Fruit fly (Drosophila melanogaster) whole organism, embryonic: ENCODE data around the gene Polr2I.

Experiments
- Adf1 ChIP-seq: fragments of 200-800 bp; sonication (Bioruptor generic); IDR thresholded peaks from 2 replicates; pipeline ENCODE4 v1.3.6; 2022; ENCODE audit warnings: missing biosample characterization, missing genetic modification characterization
- CG10321 ChIP-seq: fragments of 200-800 bp; sonication (Bioruptor generic); IDR thresholded peaks from 2 replicates; pipeline ENCODE4 v1.3.6; 2022; ENCODE audit warnings: missing biosample characterization, missing genetic modification characterization
- CG11504 ChIP-seq: fragments of 200-800 bp; sonication (Bioruptor generic); optimal IDR thresholded peaks from 3 replicates; lab custom pipeline; 2019; ENCODE audit warnings: missing biosample characterization, mild to moderate bottlenecking, missing genetic modification characterization, moderate library complexity
- CG13287 ChIP-seq: fragments of 200-800 bp; sonication (Bioruptor generic); IDR thresholded peaks from 2 replicates; pipeline ENCODE4 v1.3.6; 2022; ENCODE audit warnings: missing biosample characterization, missing genetic modification characterization; ENCODE audit not compliant: partially characterized antibody
- CG14710 ChIP-seq: fragments of 200-800 bp; sonication (Bioruptor generic); optimal IDR thresholded peaks from 3 replicates; lab custom pipeline; 2019; ENCODE audit warnings: missing biosample characterization, mild to moderate bottlenecking, missing genetic modification characterization, moderate library complexity
- CG15011 ChIP-seq: fragments of 200-800 bp; sonication (Bioruptor generic); optimal IDR thresholded peaks from 3 replicates; lab custom pipeline; 2018; ENCODE audit warnings: missing biosample characterization, mild to moderate bottlenecking, missing genetic modification characterization
- CG2120 ChIP-seq: fragments of 200-800 bp; sonication (Bioruptor generic); optimal IDR thresholded peaks from 3 replicates; lab custom pipeline; 2016; ENCODE audit warnings: missing biosample characterization, missing genetic modification characterization
- CG30403 ChIP-seq: fragments of 200-800 bp; sonication (Bioruptor generic); optimal IDR thresholded peaks from 3 replicates; lab custom pipeline; 2016; ENCODE audit warnings: missing biosample characterization, missing genetic modification characterization
- CG3847 ChIP-seq: fragments of 200-800 bp; sonication (Bioruptor generic); IDR thresholded peaks from 2 replicates; pipeline ENCODE4 v1.3.6; 2022; ENCODE audit warnings: missing biosample characterization, missing genetic modification characterization
- CG4854 ChIP-seq: fragments of 200-800 bp; sonication (Bioruptor generic); optimal IDR thresholded peaks from 2 replicates; lab custom pipeline; 2016; ENCODE audit warnings: missing biosample characterization, missing genetic modification characterization, inconsistent platforms
- CG6654 ChIP-seq: fragments of 200-800 bp; sonication (Bioruptor generic); optimal IDR thresholded peaks from 2 replicates; lab custom pipeline; 2017; ENCODE audit warnings: missing biosample characterization, mild to moderate bottlenecking, missing genetic modification characterization
- CG6689 ChIP-seq: fragments of 200-800 bp; sonication (Bioruptor generic); IDR thresholded peaks from 2 replicates; pipeline ENCODE4 v1.3.6; 2022; ENCODE audit warnings: missing biosample characterization, missing genetic modification characterization
- CoRest ChIP-seq: fragments of 200-800 bp; sonication (Bioruptor generic); optimal IDR thresholded peaks from 3 replicates; lab custom pipeline; 2018; ENCODE audit warnings: missing biosample characterization, mild to moderate bottlenecking, missing genetic modification characterization, moderate library complexity
- Deaf1 ChIP-seq: fragments of 200-800 bp; optimal IDR thresholded peaks from 3 replicates; lab custom pipeline; 2019; ENCODE audit warnings: missing biosample characterization, mild to moderate bottlenecking, missing genetic modification characterization, moderate library complexity
- E2f2 ChIP-seq: fragments of 200-800 bp; sonication (Bioruptor generic); IDR thresholded peaks from 2 replicates; pipeline ENCODE4 v1.3.6; 2022; ENCODE audit warnings: missing biosample characterization, missing genetic modification characterization
- Fer1 ChIP-seq: fragments of 200-800 bp; sonication (Bioruptor generic); optimal IDR thresholded peaks from 2 replicates; lab custom pipeline; 2017; ENCODE audit warnings: missing biosample characterization, mild to moderate bottlenecking, missing genetic modification characterization
- Med ChIP-seq: fragments of 200-800 bp; sonication (Bioruptor generic); peaks from one replicate; lab custom pipeline; 2016; ENCODE audit warnings: missing biosample characterization, missing genetic modification characterization, mild to moderate bottlenecking, inconsistent platforms, moderate library complexity
- Nf-YB ChIP-seq: fragments of 200-800 bp; sonication (Bioruptor generic); optimal IDR thresholded peaks from 3 replicates; lab custom pipeline; 2019; ENCODE audit warnings: missing biosample characterization, mild to moderate bottlenecking, missing genetic modification characterization, moderate library complexity
- Nf-YC ChIP-seq: fragments of 200-800 bp; optimal IDR thresholded peaks from 3 replicates; lab custom pipeline; 2019; ENCODE audit warnings: missing biosample characterization, mild to moderate bottlenecking, missing genetic modification characterization, moderate library complexity
- Sox100B ChIP-seq: fragments of 200-800 bp; sonication (Bioruptor generic); optimal IDR thresholded peaks from 3 replicates; lab custom pipeline; 2018; ENCODE audit warnings: missing biosample characterization, mild to moderate bottlenecking, missing genetic modification characterization
- TFAM ChIP-seq: fragments of 200-800 bp; sonication (Bioruptor generic); optimal IDR thresholded peaks from 2 replicates; lab custom pipeline; 2017; ENCODE audit warnings: missing biosample characterization, missing genetic modification characterization, inconsistent platforms
- ara ChIP-seq: fragments of 200-800 bp; sonication (Bioruptor generic); IDR thresholded peaks from 2 replicates; pipeline ENCODE4 v1.3.6; 2022; ENCODE audit warnings: missing biosample characterization, missing genetic modification characterization
- crp ChIP-seq, 2 experiments: fragments of 200-800 bp; sonication (Bioruptor generic); optimal IDR thresholded peaks; 2 replicates in 1 of 2; 3 replicates in 1 of 2; lab custom pipeline; 2017; ENCODE audit warnings: missing biosample characterization in 2 of 2, missing genetic modification characterization in 2 of 2, mild to moderate bottlenecking in 1 of 2, moderate library complexity in 1 of 2
- fd96Cb ChIP-seq: fragments of 200-800 bp; sonication (Bioruptor generic); optimal IDR thresholded peaks from 2 replicates; lab custom pipeline; 2018; ENCODE audit warnings: missing biosample characterization, mild to moderate bottlenecking, missing genetic modification characterization, moderate library complexity
- gt ChIP-seq: fragments of 200-800 bp; sonication (Bioruptor generic); IDR thresholded peaks from 2 replicates; pipeline ENCODE4 v1.3.6; 2022; ENCODE audit warnings: missing biosample characterization, missing genetic modification characterization
- lilli ChIP-seq: fragments of 200-800 bp; sonication (Bioruptor generic); optimal IDR thresholded peaks from 3 replicates; lab custom pipeline; 2016; ENCODE audit warnings: missing biosample characterization, missing genetic modification characterization
- lmd ChIP-seq: fragments of 200-800 bp; sonication (Bioruptor generic); IDR thresholded peaks from 2 replicates; pipeline ENCODE4 v1.3.6; 2022; ENCODE audit warnings: missing biosample characterization, missing genetic modification characterization
- lov ChIP-seq, 2 experiments: fragments of 200-800 bp in 1 of 2; fragments of >200 bp in 1 of 2; sonication (Bioruptor generic) in 1 of 2; IDR thresholded peaks in 1 of 2; optimal IDR thresholded peaks in 1 of 2; 2 replicates in 1 of 2; 3 replicates in 1 of 2; pipeline versions ENCODE4 v1.3.6 to Lab custom; 2017 to 2022; ENCODE audit warnings: missing biosample characterization in 1 of 2, missing genetic modification characterization in 1 of 2
- pan ChIP-seq, 4 experiments: fragments of >200 bp in 3 of 4; fragments of 200-800 bp in 1 of 4; sonication (Bioruptor generic) in 1 of 4; optimal IDR thresholded peaks in 3 of 4; IDR thresholded peaks in 1 of 4; 2 replicates each; pipeline versions ENCODE4 v1.3.6 to Lab custom; 2017 to 2022; ENCODE audit warnings: missing biosample characterization in 2 of 4, missing genetic modification characterization in 2 of 4, mixed read lengths in 1 of 4
- run ChIP-seq: fragments of 200-800 bp; sonication (Bioruptor generic); optimal IDR thresholded peaks from 3 replicates; lab custom pipeline; 2018; ENCODE audit warnings: missing biosample characterization, mild to moderate bottlenecking, missing genetic modification characterization
- so ChIP-seq: fragments of 200-800 bp; sonication (Bioruptor generic); IDR thresholded peaks from 3 replicates; pipeline ENCODE4 v1.3.6; 2022; ENCODE audit warnings: missing biosample characterization, missing genetic modification characterization
- sr ChIP-seq: fragments of 200-800 bp; sonication (Bioruptor generic); IDR thresholded peaks from 3 replicates; pipeline ENCODE4 v1.3.6; 2022; ENCODE audit warnings: missing biosample characterization, missing genetic modification characterization
- tin ChIP-seq: fragments of 200-800 bp; sonication (Bioruptor generic); optimal IDR thresholded peaks from 3 replicates; lab custom pipeline; 2016; ENCODE audit warnings: missing biosample characterization, missing genetic modification characterization
- trem ChIP-seq: fragments of 200-800 bp; optimal IDR thresholded peaks from 3 replicates; lab custom pipeline; 2019; ENCODE audit warnings: missing biosample characterization, mild to moderate bottlenecking, missing genetic modification characterization, moderate library complexity
- tx ChIP-seq: fragments of 200-800 bp; sonication (Bioruptor generic); optimal IDR thresholded peaks from 2 replicates; lab custom pipeline; 2016; ENCODE audit warnings: missing biosample characterization, missing genetic modification characterization
- wek ChIP-seq: fragments of 200-800 bp; sonication (Bioruptor generic); optimal IDR thresholded peaks from 3 replicates; lab custom pipeline; 2018; ENCODE audit warnings: missing biosample characterization, mild to moderate bottlenecking, missing genetic modification characterization, moderate library complexity
- z ChIP-seq: fragments of 200-800 bp; sonication (Bioruptor generic); IDR thresholded peaks from 3 replicates; pipeline ENCODE4 v1.3.6; 2022; ENCODE audit warnings: missing biosample characterization, missing genetic modification characterization
- zen ChIP-seq: fragments of 200-800 bp; sonication (Bioruptor generic); optimal IDR thresholded peaks from 3 replicates; lab custom pipeline; 2018; ENCODE audit warnings: missing biosample characterization, mild to moderate bottlenecking, missing genetic modification characterization, moderate library complexity

Polr2I gene

dm6 chr3R:14332735-14333134, 23.8 kb downstream of the Polr2I start (continued):
- TF ChIP-seq lilli (GFP tag; lab: Kevin White, UChicago): peak; percentile 15
- TF ChIP-seq trem (tag; lab: Kevin White, UChicago): no peak
- no peak for TF ChIP-seq tin (GFP tag; lab: Kevin White, UChicago)
- no peak for TF ChIP-seq CG6654 (GFP tag; lab: Kevin White, UChicago)
- peak; percentile 32 for TF ChIP-seq CoRest (tag; lab: Kevin White, UChicago)
- peak; percentile 0 for TF ChIP-seq Sox100B (GFP tag; lab: Kevin White, UChicago)
- no peak for TF ChIP-seq CG4854 (GFP tag; lab: Kevin White, UChicago)
- TF ChIP-seq gt: no peak
- no peak for TF ChIP-seq TFAM (GFP tag; lab: Kevin White, UChicago)
- peak; percentile 7 for TF ChIP-seq CG15011
- no peak for TF ChIP-seq Fer1 (GFP tag; lab: Kevin White, UChicago)
- peak; percentile 28 for TF ChIP-seq CG30403 (GFP tag; lab: Kevin White, UChicago)
- TF ChIP-seq CG14710 (tag; lab: Kevin White, UChicago): peak; percentile 13
- peak; percentile 19 for TF ChIP-seq fd96Cb (tag; lab: Kevin White, UChicago)
- no peak for TF ChIP-seq ara (GFP tag; lab: Robert Waterston, UW)
- no peak for TF ChIP-seq zen (tag; lab: Kevin White, UChicago)
- peak; percentile 15 for TF ChIP-seq CG2120 (GFP tag; lab: Kevin White, UChicago)
- TF ChIP-seq CG11504 (tag; lab: Kevin White, UChicago): peak; percentile 56
- TF ChIP-seq wek (GFP tag; lab: Kevin White, UChicago): no peak
- TF ChIP-seq, all 482 proteins: peak for 70

dm6 chr3R:14335504-14335903, 26.6 kb downstream of the Polr2I start:
- TF ChIP-seq Nf-YB (GFP tag; lab: Kevin White, UChicago) (peak; percentile 81), Deaf1 (peak; percentile 81), lmd (GFP tag; lab: Robert Waterston, UW) (no peak), CG3847 (GFP tag; lab: Robert Waterston, UW) (no peak), Med (GFP tag; lab: Kevin White, UChicago) (peak; percentile 63), CG11504 (tag; lab: Kevin White, UChicago) (peak; percentile 2), CG13287 (GFP tag; lab: Robert Waterston, UW) (peak; percentile 23; the same call in 1 of the 2 replicates), sr (GFP tag; lab: Robert Waterston, UW) (0 out of 3 replicates have a peak, but pooled peaks have one; percentile 48), CG6689 (GFP tag; lab: Robert Waterston, UW) (0 out of 2 replicates have a peak, but pooled peaks have one; percentile 1), Nf-YC (tag; lab: Kevin White, UChicago) (peak; percentile 93), tx (GFP tag; lab: Kevin White, UChicago) (no peak), crp (GFP tag; optimal IDR thresholded peaks at IDR 0.05; lab: Kevin White, UChicago) (no peak), z (GFP tag; lab: Robert Waterston, UW) (peak; percentile 51; the same call in 1 of the 3 replicates), pan (optimal IDR thresholded peaks at IDR 0.05; lab: Kevin White, UChicago) (no peak), pan (GFP tag; optimal IDR thresholded peaks at IDR 0.05 in 1 of 2, IDR thresholded peaks at IDR 0.05 in 1 of 2) (peak in 1 of 2 experiments; percentile 22), Adf1 (GFP tag; lab: Robert Waterston, UW) (peak; percentile 57), so (0 out of 3 replicates have a peak, but pooled peaks have one; percentile 19), run (tag; lab: Kevin White, UChicago) (no peak), E2f2 (GFP tag; lab: Robert Waterston, UW) (no peak), CG10321 (GFP tag; lab: Robert Waterston, UW) (peak; percentile 74), lov (optimal IDR thresholded peaks at IDR 0.05; lab: Kevin White, UChicago) (no peak), lov (GFP tag; IDR thresholded peaks at IDR 0.05; lab: Robert Waterston, UW) (no peak)
